Fruit fly (Drosophila melanogaster): ENCODE measurements around the gene Gs1.

The Gs1 gene

dm6 chr2L:117750-118149, 14.1 kb upstream of the Gs1 start (continued):
- no peak for TF ChIP-seq klu (GFP tag; IDR thresholded peaks at IDR 0.05)
- TF ChIP-seq CG14710 (tag; optimal IDR thresholded peaks at IDR 0.05), result peak; percentile 6
- peak; percentile 67 for TF ChIP-seq CG13296 (GFP tag; optimal IDR thresholded peaks at IDR 0.05)
- peak; percentile 11 for TF ChIP-seq CG1792 (GFP tag; optimal IDR thresholded peaks at IDR 0.05)
- TF ChIP-seq CG8359 (GFP tag; optimal IDR thresholded peaks at IDR 0.05; ENCODE audit: borderline replicate concordance), result no peak
- no peak for TF ChIP-seq Dad (GFP tag; optimal IDR thresholded peaks at IDR 0.05)
- TF ChIP-seq zf30C (GFP tag; optimal IDR thresholded peaks at IDR 0.05), result no peak
- no peak for TF ChIP-seq TFAM (GFP tag; optimal IDR thresholded peaks at IDR 0.05)
- TF ChIP-seq CG16863 (GFP tag; optimal IDR thresholded peaks at IDR 0.05), result no peak
- no peak for TF ChIP-seq ems (GFP tag; optimal IDR thresholded peaks at IDR 0.05)
- TF ChIP-seq hb (GFP tag; IDR thresholded peaks at IDR 0.05; ENCODE audit: partially characterized antibody), result no peak
- TF ChIP-seq Fer1 (GFP tag; optimal IDR thresholded peaks at IDR 0.05), result peak; percentile 75
- TF ChIP-seq CG15269 (tag; optimal IDR thresholded peaks at IDR 0.05), result peak; percentile 20
- no peak for TF ChIP-seq cg (GFP tag; optimal IDR thresholded peaks at IDR 0.05)
- TF ChIP-seq CG2120 (GFP tag; optimal IDR thresholded peaks at IDR 0.05), result peak; percentile 11
- TF ChIP-seq CG9817 (tag; optimal IDR thresholded peaks at IDR 0.05), result no peak
- peak; percentile 38 for TF ChIP-seq CG10543 (GFP tag; optimal IDR thresholded peaks at IDR 0.05)
- TF ChIP-seq B-H2 (GFP tag; optimal IDR thresholded peaks at IDR 0.05), result no peak
- TF ChIP-seq lab (GFP tag; optimal IDR thresholded peaks at IDR 0.05), result peak; percentile 82
- TF ChIP-seq Pdp1 (GFP tag; optimal IDR thresholded peaks at IDR 0.05), result peak in 1 of 2 experiments; percentile 12
- TF ChIP-seq dmrt11E (tag; optimal IDR thresholded peaks at IDR 0.05), result no peak
- peak; percentile 49; the same call in 1 of the 2 replicates for TF ChIP-seq Awh (GFP tag; IDR thresholded peaks at IDR 0.05)
- TF ChIP-seq slou (GFP tag; optimal IDR thresholded peaks at IDR 0.05), result no peak
- TF ChIP-seq CG9797 (GFP tag; optimal IDR thresholded peaks at IDR 0.05), result no peak
- no peak for TF ChIP-seq psq (GFP tag; optimal IDR thresholded peaks at IDR 0.05)
- TF ChIP-seq pb (GFP tag; optimal IDR thresholded peaks at IDR 0.05), result no peak
- peak; percentile 31; the same call in 1 of the 2 replicates for TF ChIP-seq onecut (GFP tag; IDR thresholded peaks at IDR 0.05)
- no peak for TF ChIP-seq mld (GFP tag; IDR thresholded peaks at IDR 0.05; ENCODE audit: partially characterized antibody)
- no peak for TF ChIP-seq Dll (GFP tag; IDR thresholded peaks at IDR 0.05; ENCODE audit: partially characterized antibody)
- no peak for TF ChIP-seq toy (GFP tag; IDR thresholded peaks at IDR 0.05)
- no peak for TF ChIP-seq CG17829 (tag; optimal IDR thresholded peaks at IDR 0.05)
- TF ChIP-seq CG18599 (GFP tag; optimal IDR thresholded peaks at IDR 0.05), result peak; percentile 69
- no peak for TF ChIP-seq Ptx1 (GFP tag; IDR thresholded peaks at IDR 0.05)
- no peak for TF ChIP-seq grn (GFP tag; optimal IDR thresholded peaks at IDR 0.05)
- TF ChIP-seq Myb (GFP tag; optimal IDR thresholded peaks at IDR 0.05), result no peak
- TF ChIP-seq Hsf (GFP tag; optimal IDR thresholded peaks at IDR 0.05), result no peak
- no peak for TF ChIP-seq bab2 (GFP tag; optimal IDR thresholded peaks at IDR 0.05)
- peak; percentile 6 for TF ChIP-seq ash1 (GFP tag; optimal IDR thresholded peaks at IDR 0.05)
- TF ChIP-seq CG3407 (GFP tag; optimal IDR thresholded peaks at IDR 0.05), result peak; percentile 54
- TF ChIP-seq CG2202 (tag; optimal IDR thresholded peaks at IDR 0.05), result peak; percentile 4
- no peak for TF ChIP-seq CG10321 (GFP tag; IDR thresholded peaks at IDR 0.05)
- peak; percentile 27 for TF ChIP-seq PHDP (tag; optimal IDR thresholded peaks at IDR 0.05)
- no peak for TF ChIP-seq CG8089 (GFP tag; optimal IDR thresholded peaks at IDR 0.05)
- no peak for TF ChIP-seq CG4820 (GFP tag; optimal IDR thresholded peaks at IDR 0.05)
- TF ChIP-seq Aef1 (GFP tag; IDR thresholded peaks at IDR 0.05), result no peak
- no peak for TF ChIP-seq sqz (GFP tag; optimal IDR thresholded peaks at IDR 0.05)
- no peak for TF ChIP-seq NC2β (GFP tag; optimal IDR thresholded peaks at IDR 0.05)
- TF ChIP-seq CG12104 (GFP tag; optimal IDR thresholded peaks at IDR 0.05), result no peak
- TF ChIP-seq pan (optimal IDR thresholded peaks at IDR 0.05), result no peak
- peak in 1 of 2 experiments; percentile 41 for TF ChIP-seq pan (GFP tag; optimal IDR thresholded peaks at IDR 0.05 in 1 of 2, IDR thresholded peaks at IDR 0.05 in 1 of 2)
- TF ChIP-seq CG10565 (GFP tag; optimal IDR thresholded peaks at IDR 0.05), result no peak

Data from whole organism, embryonic.